Worm (Caenorhabditis elegans) whole organism, midembryonic: ENCODE results near the gene affl-2.

Experiments
- T22C8.4 ChIP-seq: fragments of 200-800 bp; sonication (Bioruptor generic); IDR thresholded peaks from 2 replicates; pipeline ENCODE4 v1.3.6; 2022; ENCODE audit warnings: missing genetic modification characterization, missing compliant biosample characterization
- cog-1 ChIP-seq: sonication (generic microtip); optimal IDR thresholded peaks from 2 replicates; lab custom pipeline; 2016; ENCODE audit warnings: missing genetic modification characterization, missing compliant biosample characterization
- flt-1 ChIP-seq: fragments of 200-800 bp; sonication (Bioruptor generic); IDR thresholded peaks from 2 replicates; pipeline ENCODE4 v1.3.6; 2022; ENCODE audit warnings: missing genetic modification characterization, missing compliant biosample characterization
- klf-2 ChIP-seq: fragments of 200-800 bp; sonication (Bioruptor generic); conservative IDR thresholded peaks from 2 replicates; pipeline ENCODE4 v1.3.6; 2022; ENCODE audit warnings: missing genetic modification reagents, missing genetic modification characterization, missing compliant biosample characterization
- med-1 ChIP-seq: sonication (generic microtip); optimal IDR thresholded peaks from 2 replicates; lab custom pipeline; 2017; ENCODE audit warnings: missing genetic modification characterization, mild to moderate bottlenecking, missing compliant biosample characterization, antibody characterized with exemption, missing genetic modification reagents; ENCODE audit not compliant: insufficient read depth
- ref-1 ChIP-seq: fragments of 200-800 bp; sonication (Bioruptor generic); conservative IDR thresholded peaks from 2 replicates; pipeline ENCODE4 v1.3.6; 2022; ENCODE audit warnings: missing genetic modification reagents, missing genetic modification characterization, missing compliant biosample characterization
- tab-1 ChIP-seq: fragments of 200-800 bp; sonication (Bioruptor generic); IDR thresholded peaks from 2 replicates; pipeline ENCODE4 v1.3.6; 2022; ENCODE audit warnings: missing genetic modification characterization, missing compliant biosample characterization
- ztf-23 ChIP-seq: fragments of 200-800 bp; sonication (Bioruptor generic); IDR thresholded peaks from 2 replicates; pipeline ENCODE4 v1.3.6; 2022; ENCODE audit warnings: missing genetic modification reagents, missing genetic modification characterization, missing compliant biosample characterization
- ztf-29 ChIP-seq: fragments of 200-800 bp; sonication (Bioruptor generic); IDR thresholded peaks from 2 replicates; pipeline ENCODE4 v1.3.6; 2022; ENCODE audit warnings: missing genetic modification reagents, missing genetic modification characterization, missing compliant biosample characterization

affl-2 gene

ce11 chrIII:432988-433387, 1.7 kb upstream of the affl-2 start:
- TF ChIP-seq ztf-23 (GFP tag; lab: Robert Waterston, UW), result no peak
- peak; percentile 69 for TF ChIP-seq cog-1 (tag; lab: Kevin White, UChicago)
- no peak for TF ChIP-seq ztf-29 (GFP tag; lab: Robert Waterston, UW)
- TF ChIP-seq flt-1 (GFP tag; lab: Robert Waterston, UW), result peak; percentile 81

- TF ChIP-seq ztf-23 (GFP tag; lab: Robert Waterston, UW) (no peak), med-1 (GFP tag; lab: Kevin White, UChicago) (no peak), flt-1 (GFP tag; lab: Robert Waterston, UW) (peak; percentile 26; the same call in 1 of the 2 replicates), ztf-29 (GFP tag; lab: Robert Waterston, UW) (no peak), cog-1 (tag; lab: Kevin White, UChicago) (no peak), klf-2 (GFP tag; lab: Robert Waterston, UW) (no peak), T22C8.4 (GFP tag; lab: Robert Waterston, UW) (no peak), tab-1 (GFP tag; lab: Robert Waterston, UW) (no peak), ref-1 (GFP tag; lab: Robert Waterston, UW) (no peak)
Measured at ce11 chrIII:437033-437432, 2.3 kb downstream of the affl-2 start.

ce11 chrIII:439926-440325, 5.2 kb downstream of the affl-2 start, which contains the start of gene affl-1:
Gene affl-1, plus strand, starts transcription at chrIII:440226.
- no peak for TF ChIP-seq flt-1 (GFP tag; lab: Robert Waterston, UW)
- no peak for TF ChIP-seq T22C8.4 (GFP tag; lab: Robert Waterston, UW)

ce11 chrIII:444101-444500, 9.4 kb downstream of the affl-2 start, which contains the start of gene Y55B1BR.8:
Gene Y55B1BR.8, plus strand, starts transcription at chrIII:444401.
- TF ChIP-seq T22C8.4 (GFP tag; lab: Robert Waterston, UW), result no peak
- TF ChIP-seq tab-1 (GFP tag; lab: Robert Waterston, UW), result no peak
- no peak for TF ChIP-seq ztf-23 (GFP tag; lab: Robert Waterston, UW)
- TF ChIP-seq ztf-29 (GFP tag; lab: Robert Waterston, UW), result no peak
- TF ChIP-seq cog-1 (tag; lab: Kevin White, UChicago), result no peak
- no peak for TF ChIP-seq ref-1 (GFP tag; lab: Robert Waterston, UW)
- TF ChIP-seq med-1 (GFP tag; lab: Kevin White, UChicago), result no peak
- no peak for TF ChIP-seq flt-1 (GFP tag; lab: Robert Waterston, UW)
- TF ChIP-seq klf-2 (GFP tag; lab: Robert Waterston, UW), result no peak

- TF ChIP-seq cog-1 (tag; lab: Kevin White, UChicago) (no peak), tab-1 (GFP tag; lab: Robert Waterston, UW) (no peak), flt-1 (GFP tag; lab: Robert Waterston, UW) (no peak), ztf-23 (GFP tag; lab: Robert Waterston, UW) (no peak), ref-1 (GFP tag; lab: Robert Waterston, UW) (no peak), T22C8.4 (GFP tag; lab: Robert Waterston, UW) (no peak), klf-2 (GFP tag; lab: Robert Waterston, UW) (no peak), med-1 (GFP tag; lab: Kevin White, UChicago) (no peak)
Measured at ce11 chrIII:446860-447259, 12.2 kb downstream of the affl-2 start.

ce11 chrIII:455793-456192, 21.1 kb downstream of the affl-2 start:
- TF ChIP-seq ref-1 (GFP tag; lab: Robert Waterston, UW) (no peak), T22C8.4 (GFP tag; lab: Robert Waterston, UW) (no peak), ztf-29 (GFP tag; lab: Robert Waterston, UW) (no peak), ztf-23 (GFP tag; lab: Robert Waterston, UW) (no peak), flt-1 (GFP tag; lab: Robert Waterston, UW) (no peak), klf-2 (GFP tag; lab: Robert Waterston, UW) (no peak), med-1 (GFP tag; lab: Kevin White, UChicago) (no peak), tab-1 (GFP tag; lab: Robert Waterston, UW) (no peak), cog-1 (tag; lab: Kevin White, UChicago) (no peak)

ce11 chrIII:463711-464110, 29.0 kb downstream of the affl-2 start, which contains the start of gene Y55B1BR.6:
Gene Y55B1BR.6, minus strand, starts transcription at chrIII:463811.
- TF ChIP-seq ztf-29 (GFP tag; lab: Robert Waterston, UW) (no peak), ztf-23 (GFP tag; lab: Robert Waterston, UW) (no peak), T22C8.4 (GFP tag; lab: Robert Waterston, UW) (no peak), cog-1 (tag; lab: Kevin White, UChicago) (no peak)

ce11 chrIII:471644-472401, 37.1 kb downstream of the affl-2 start, which contains the start of the genes magu-1 and nemp-1:
Gene magu-1, minus strand, starts transcription at chrIII:471702.
Gene nemp-1, plus strand, starts transcription at chrIII:472317.
- no peak for TF ChIP-seq ztf-29 (GFP tag; lab: Robert Waterston, UW)
- TF ChIP-seq T22C8.4 (GFP tag; lab: Robert Waterston, UW), result no peak
- TF ChIP-seq klf-2 (GFP tag; lab: Robert Waterston, UW), result no peak
- no peak for TF ChIP-seq tab-1 (GFP tag; lab: Robert Waterston, UW)
- no peak for TF ChIP-seq med-1 (GFP tag; lab: Kevin White, UChicago)
- TF ChIP-seq cog-1 (tag; lab: Kevin White, UChicago), result no peak
- no peak for TF ChIP-seq ref-1 (GFP tag; lab: Robert Waterston, UW)
- no peak for TF ChIP-seq flt-1 (GFP tag; lab: Robert Waterston, UW)
- TF ChIP-seq ztf-23 (GFP tag; lab: Robert Waterston, UW), result no peak

ce11 chrIII:475154-475553, 40.5 kb downstream of the affl-2 start, which contains the start of gene mat-3:
Gene mat-3, plus strand, starts transcription at chrIII:475454.
- TF ChIP-seq ref-1 (GFP tag; lab: Robert Waterston, UW) (no peak), klf-2 (GFP tag; lab: Robert Waterston, UW) (no peak), flt-1 (GFP tag; lab: Robert Waterston, UW) (no peak), cog-1 (tag; lab: Kevin White, UChicago) (no peak), med-1 (GFP tag; lab: Kevin White, UChicago) (no peak)
